Fruit fly (Drosophila melanogaster): Measurements from ENCODE around the gene CG7024.

The CG7024 gene

DNA sequence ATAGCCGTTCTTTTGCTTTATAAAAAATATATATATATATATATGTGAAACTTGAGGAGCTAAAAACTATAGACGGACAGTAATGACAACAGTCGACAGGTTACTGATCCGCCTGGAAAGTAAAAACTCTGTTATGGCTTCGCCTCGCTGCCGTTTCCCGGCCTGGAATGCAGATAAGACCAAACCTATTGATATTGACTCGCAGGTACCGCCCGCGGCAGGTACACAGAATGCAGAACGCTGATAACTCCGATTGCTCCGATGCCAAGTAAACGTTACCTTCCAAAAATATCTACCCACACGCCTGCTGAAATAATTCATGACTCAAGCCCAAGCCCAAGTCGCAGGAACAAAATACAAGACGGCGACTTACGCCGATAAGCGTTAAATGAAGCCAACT lies 27.7 kb upstream of the CG7024 start (continued):
- TF ChIP-seq CG12299 (tag; optimal IDR thresholded peaks at IDR 0.05) (no peak), CG10274 (GFP tag; optimal IDR thresholded peaks at IDR 0.05) (no peak), Hr39 (optimal IDR thresholded peaks at IDR 0.05) (no peak), Sin3A (optimal IDR thresholded peaks at IDR 0.05) (no peak), lab (GFP tag; optimal IDR thresholded peaks at IDR 0.05) (no peak), CG31224 (GFP tag; IDR thresholded peaks at IDR 0.05) (no peak), Trl (optimal IDR thresholded peaks at IDR 0.05) (no peak), Trl (GFP tag; optimal IDR thresholded peaks at IDR 0.05) (no peak), CG10267 (tag; optimal IDR thresholded peaks at IDR 0.05) (no peak), CG15269 (tag; optimal IDR thresholded peaks at IDR 0.05) (no peak), odd (GFP tag; optimal IDR thresholded peaks at IDR 0.05) (no peak), zf30C (GFP tag; optimal IDR thresholded peaks at IDR 0.05) (no peak), schlank (tag; optimal IDR thresholded peaks at IDR 0.05) (no peak), jumu (GFP tag; optimal IDR thresholded peaks at IDR 0.05) (no peak), CG7271 (tag; optimal IDR thresholded peaks at IDR 0.05) (no peak), Myb (GFP tag; optimal IDR thresholded peaks at IDR 0.05) (no peak), Drgx (GFP tag; IDR thresholded peaks at IDR 0.05) (no peak), ci (GFP tag; IDR thresholded peaks at IDR 0.05) (0 out of 3 replicates have a peak, but pooled peaks have one; percentile 10), Camta (GFP tag; optimal IDR thresholded peaks at IDR 0.05) (no peak), Xbp1 (GFP tag; optimal IDR thresholded peaks at IDR 0.05) (no peak), CG16813 (GFP tag; IDR thresholded peaks at IDR 0.05; ENCODE audit: partially characterized antibody) (no peak), ken (GFP tag; IDR thresholded peaks at IDR 0.05) (no peak), sug (tag; optimal IDR thresholded peaks at IDR 0.05) (no peak), CG4617 (GFP tag; optimal IDR thresholded peaks at IDR 0.05; ENCODE audit: borderline replicate concordance) (no peak), wdn (GFP tag; IDR thresholded peaks at IDR 0.05) (no peak), inv (GFP tag; IDR thresholded peaks at IDR 0.05; ENCODE audit: partially characterized antibody) (no peak), bigmax (GFP tag; optimal IDR thresholded peaks at IDR 0.05) (no peak), Fer2 (tag; optimal IDR thresholded peaks at IDR 0.05) (no peak), kah (GFP tag; optimal IDR thresholded peaks at IDR 0.05) (no peak), CG1529 (GFP tag; optimal IDR thresholded peaks at IDR 0.05) (no peak), CG3847 (GFP tag; IDR thresholded peaks at IDR 0.05) (no peak), CG2129 (GFP tag; IDR thresholded peaks at IDR 0.05; ENCODE audit: partially characterized antibody) (no peak), Gug (GFP tag; IDR thresholded peaks at IDR 0.05) (no peak), Doc3 (GFP tag; IDR thresholded peaks at IDR 0.05; ENCODE audit: partially characterized antibody) (no peak), CG5245 (GFP tag; optimal IDR thresholded peaks at IDR 0.05) (no peak), CG14050 (GFP tag; IDR thresholded peaks at IDR 0.05) (no peak), gro (GFP tag; optimal IDR thresholded peaks at IDR 0.05) (no peak), HLHmδ (GFP tag; optimal IDR thresholded peaks at IDR 0.05) (peak; percentile 26), CG12219 (GFP tag; optimal IDR thresholded peaks at IDR 0.05) (no peak), CG15479 (GFP tag; optimal IDR thresholded peaks at IDR 0.05) (peak; percentile 26), Xrp1 (GFP tag; IDR thresholded peaks at IDR 0.05) (0 out of 2 replicates have a peak, but pooled peaks have one; percentile 30)

DNA sequence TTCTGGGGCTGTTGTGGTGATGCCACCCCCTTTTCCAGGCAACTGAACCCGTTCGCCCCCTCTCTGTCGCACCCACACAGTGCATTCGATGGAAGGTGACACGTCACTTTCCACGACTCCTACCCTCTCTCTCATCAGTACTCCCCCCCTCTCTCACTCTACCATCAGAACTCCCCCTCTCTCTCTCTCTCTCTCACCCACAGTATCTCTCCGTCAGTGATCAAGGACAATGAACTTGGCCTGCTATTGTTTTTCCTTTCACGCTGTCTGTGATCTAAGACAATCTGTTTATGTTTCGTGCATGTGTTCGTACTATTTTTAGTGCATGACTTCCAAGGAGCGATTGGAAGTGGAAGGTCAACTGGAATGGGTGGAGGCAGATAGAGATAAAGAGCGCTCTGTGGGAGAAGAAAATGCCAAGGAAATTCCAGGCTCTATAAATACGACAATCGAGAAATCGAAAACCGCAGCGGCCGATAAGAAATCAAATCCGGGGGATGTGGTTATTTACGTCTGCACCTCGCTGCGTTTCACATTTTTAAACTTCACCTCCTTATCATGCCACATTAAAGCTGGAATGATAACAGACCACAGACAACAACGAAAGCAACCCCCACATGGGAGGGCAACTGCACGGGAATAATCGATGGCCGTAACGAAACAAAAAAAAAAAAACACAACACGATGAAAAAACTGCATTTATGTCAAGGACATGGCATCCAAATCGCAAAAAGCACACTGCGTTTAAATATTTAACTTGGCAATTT lies 26.8 kb upstream of the CG7024 start:
- TF ChIP-seq esg (GFP tag; conservative IDR thresholded peaks at IDR 0.05) (no peak), CG6689 (GFP tag; IDR thresholded peaks at IDR 0.05) (no peak), Dek (tag; optimal IDR thresholded peaks at IDR 0.05) (no peak), sd (tag; optimal IDR thresholded peaks at IDR 0.05) (peak; percentile 49), Chrac-16 (GFP tag; optimal IDR thresholded peaks at IDR 0.05) (no peak), YL-1 (GFP tag; optimal IDR thresholded peaks at IDR 0.05) (no peak), D (optimal IDR thresholded peaks at IDR 0.05) (peak; percentile 58), D (GFP tag; optimal IDR thresholded peaks at IDR 0.05) (no peak), CG10462 (GFP tag; optimal IDR thresholded peaks at IDR 0.05) (no peak), Side (GFP tag; optimal IDR thresholded peaks at IDR 0.05) (no peak), fd96Cb (tag; optimal IDR thresholded peaks at IDR 0.05) (no peak), twi (tag; optimal IDR thresholded peaks at IDR 0.05) (peak; percentile 77), chm (GFP tag; IDR thresholded peaks at IDR 0.05) (0 out of 2 replicates have a peak, but pooled peaks have one; percentile 7)

Data from whole organism, embryonic.